Fruit fly (Drosophila melanogaster) whole organism, embryonic: ENCODE results near the gene ct.

Experiments used
- BEAF-32 ChIP-seq: fragments of 200-800 bp; sonication (Bioruptor generic); optimal IDR thresholded peaks from 3 replicates; lab custom pipeline; 2017; ENCODE audit warnings: missing biosample characterization, missing genetic modification characterization, mild to moderate bottlenecking, moderate library complexity, missing genetic modification reagents
- CG1024 ChIP-seq: fragments of 200-800 bp; sonication (Bioruptor generic); IDR thresholded peaks from 2 replicates; pipeline ENCODE4 v1.3.6; 2022; ENCODE audit warnings: missing biosample characterization, missing genetic modification characterization
- CG10431 ChIP-seq: fragments of 200-800 bp; sonication (Bioruptor generic); optimal IDR thresholded peaks from 3 replicates; lab custom pipeline; 2018; ENCODE audit warnings: missing biosample characterization, mild to moderate bottlenecking, missing genetic modification characterization
- CG11695 ChIP-seq: fragments of 200-800 bp; sonication (Bioruptor generic); IDR thresholded peaks from 3 replicates; pipeline ENCODE4 v1.3.6; 2022; ENCODE audit warnings: missing biosample characterization, missing genetic modification characterization
- CG11696 ChIP-seq: fragments of 200-800 bp; sonication (Bioruptor generic); IDR thresholded peaks from 2 replicates; pipeline ENCODE4 v1.3.6; 2022; ENCODE audit warnings: missing biosample characterization, missing genetic modification characterization
- CG12155 ChIP-seq: fragments of 200-800 bp; sonication (Bioruptor generic); optimal IDR thresholded peaks from 3 replicates; lab custom pipeline; 2016; ENCODE audit warnings: missing biosample characterization, missing genetic modification characterization
- CG14050 ChIP-seq: fragments of 200-800 bp; sonication (Bioruptor generic); IDR thresholded peaks from 3 replicates; pipeline ENCODE4 v1.3.6; 2022; ENCODE audit warnings: missing biosample characterization, missing genetic modification characterization
- CG1602 ChIP-seq: fragments of 200-800 bp; sonication (Bioruptor generic); optimal IDR thresholded peaks from 3 replicates; lab custom pipeline; 2016; ENCODE audit warnings: missing biosample characterization, missing genetic modification characterization
- CG17359 ChIP-seq: fragments of 200-800 bp; sonication (Bioruptor generic); optimal IDR thresholded peaks from 3 replicates; lab custom pipeline; 2018; ENCODE audit warnings: missing biosample characterization, mild to moderate bottlenecking, missing genetic modification characterization, moderate library complexity
- CG17912 ChIP-seq: fragments of 200-800 bp; sonication (Bioruptor generic); optimal IDR thresholded peaks from 2 replicates; lab custom pipeline; 2018; ENCODE audit warnings: missing biosample characterization, mild to moderate bottlenecking, missing genetic modification characterization
- CG18599 ChIP-seq: fragments of 200-800 bp; sonication (Bioruptor generic); optimal IDR thresholded peaks from 3 replicates; lab custom pipeline; 2017; ENCODE audit warnings: missing biosample characterization, missing genetic modification characterization, mild to moderate bottlenecking, moderate library complexity, missing genetic modification reagents
- CG18764 ChIP-seq: fragments of 200-800 bp; sonication (Bioruptor generic); optimal IDR thresholded peaks from 3 replicates; lab custom pipeline; 2016; ENCODE audit warnings: missing biosample characterization, missing genetic modification characterization
- CG2120 ChIP-seq: fragments of 200-800 bp; sonication (Bioruptor generic); optimal IDR thresholded peaks from 3 replicates; lab custom pipeline; 2016; ENCODE audit warnings: missing biosample characterization, missing genetic modification characterization
- CG3163 ChIP-seq: fragments of 200-800 bp; sonication (Bioruptor generic); optimal IDR thresholded peaks from 3 replicates; lab custom pipeline; 2016; ENCODE audit warnings: missing biosample characterization, missing genetic modification characterization
- CG34376 ChIP-seq: fragments of 200-800 bp; sonication (Bioruptor generic); optimal IDR thresholded peaks from 2 replicates; lab custom pipeline; 2018; ENCODE audit warnings: missing biosample characterization, mild to moderate bottlenecking, missing genetic modification characterization
- CG3995 ChIP-seq: fragments of 200-800 bp; sonication (Bioruptor generic); optimal IDR thresholded peaks from 3 replicates; lab custom pipeline; 2016; ENCODE audit warnings: missing biosample characterization, missing genetic modification characterization
- CG43689 ChIP-seq: fragments of 200-800 bp; sonication (Bioruptor generic); IDR thresholded peaks from 2 replicates; pipeline ENCODE4 v1.3.6; 2022; ENCODE audit warnings: missing biosample characterization, missing genetic modification characterization
- CG4730 ChIP-seq: fragments of 200-800 bp; sonication (Bioruptor generic); IDR thresholded peaks from 2 replicates; pipeline ENCODE4 v1.3.6; 2022; ENCODE audit warnings: missing biosample characterization, missing genetic modification characterization
- CG4854 ChIP-seq: fragments of 200-800 bp; sonication (Bioruptor generic); optimal IDR thresholded peaks from 2 replicates; lab custom pipeline; 2016; ENCODE audit warnings: missing biosample characterization, missing genetic modification characterization, inconsistent platforms
- CG8388 ChIP-seq: fragments of 200-800 bp; sonication (Bioruptor generic); optimal IDR thresholded peaks from 2 replicates; lab custom pipeline; 2019; ENCODE audit warnings: missing biosample characterization, mild to moderate bottlenecking, missing genetic modification characterization, moderate library complexity
- Dref ChIP-seq: fragments of 200-800 bp; sonication (Bioruptor generic); IDR thresholded peaks from 2 replicates; pipeline ENCODE4 v1.3.6; 2022; ENCODE audit warnings: missing biosample characterization, missing genetic modification characterization
- Drgx ChIP-seq: fragments of 200-800 bp; sonication (Bioruptor generic); IDR thresholded peaks from 2 replicates; pipeline ENCODE4 v1.3.6; 2022; ENCODE audit warnings: missing biosample characterization, missing genetic modification characterization
- Oaz ChIP-seq: fragments of 200-800 bp; sonication (Bioruptor generic); IDR thresholded peaks from 2 replicates; pipeline ENCODE4 v1.3.6; 2022; ENCODE audit warnings: missing biosample characterization, missing genetic modification characterization
- Rfx ChIP-seq: fragments of 200-800 bp; sonication (Bioruptor generic); IDR thresholded peaks from 2 replicates; pipeline ENCODE4 v1.3.6; 2022; ENCODE audit warnings: missing biosample characterization, missing genetic modification characterization
- Side ChIP-seq: fragments of 200-800 bp; sonication (Bioruptor generic); optimal IDR thresholded peaks from 2 replicates; lab custom pipeline; 2016; ENCODE audit warnings: missing biosample characterization, missing genetic modification characterization
- Trl ChIP-seq, 3 experiments: fragments of >200 bp in 2 of 3; fragments of 200-800 bp in 1 of 3; sonication (Bioruptor generic) in 1 of 3; optimal IDR thresholded peaks; 2 replicates in 1 of 3; 3 replicates in 2 of 3; lab custom pipeline; 2016 to 2017; ENCODE audit warnings: missing biosample characterization in 1 of 3, missing genetic modification characterization in 1 of 3
- caup ChIP-seq: fragments of 200-800 bp; sonication (Bioruptor generic); optimal IDR thresholded peaks from 3 replicates; lab custom pipeline; 2017; ENCODE audit warnings: missing biosample characterization, mild to moderate bottlenecking, missing genetic modification characterization, moderate library complexity; ENCODE audit not compliant: severe bottlenecking
- emc ChIP-seq: fragments of 200-800 bp; sonication (Bioruptor generic); optimal IDR thresholded peaks from 2 replicates; lab custom pipeline; 2016; ENCODE audit warnings: missing biosample characterization, missing genetic modification characterization
- en ChIP-seq: fragments of 200-800 bp; sonication (Bioruptor generic); optimal IDR thresholded peaks from 2 replicates; lab custom pipeline; 2016; ENCODE audit warnings: missing biosample characterization, missing genetic modification characterization
- esg ChIP-seq: fragments of 200-800 bp; sonication (Bioruptor generic); conservative IDR thresholded peaks from 2 replicates; pipeline ENCODE4 v1.3.6; 2022; ENCODE audit warnings: missing biosample characterization, missing genetic modification characterization
- gfzf ChIP-seq: fragments of 200-800 bp; sonication (Bioruptor generic); optimal IDR thresholded peaks from 2 replicates; lab custom pipeline; 2016; ENCODE audit warnings: missing biosample characterization, mild to moderate bottlenecking, missing genetic modification characterization, moderate library complexity
- gsb ChIP-seq: fragments of 200-800 bp; sonication (Bioruptor generic); IDR thresholded peaks from 2 replicates; pipeline ENCODE4 v1.3.6; 2022; ENCODE audit warnings: missing biosample characterization, missing genetic modification characterization
- ind ChIP-seq: fragments of 200-800 bp; sonication (Bioruptor generic); optimal IDR thresholded peaks from 3 replicates; lab custom pipeline; 2016; ENCODE audit warnings: missing biosample characterization, missing genetic modification characterization
- klu ChIP-seq: fragments of 200-800 bp; sonication (Bioruptor generic); IDR thresholded peaks from 2 replicates; pipeline ENCODE4 v1.3.6; 2022; ENCODE audit warnings: missing biosample characterization, missing genetic modification characterization
- knrl ChIP-seq: fragments of 200-800 bp; sonication (Bioruptor generic); IDR thresholded peaks from 3 replicates; pipeline ENCODE4 v1.3.6; 2022; ENCODE audit warnings: missing biosample characterization, missing genetic modification characterization; ENCODE audit not compliant: partially characterized antibody
- lilli ChIP-seq: fragments of 200-800 bp; sonication (Bioruptor generic); optimal IDR thresholded peaks from 3 replicates; lab custom pipeline; 2016; ENCODE audit warnings: missing biosample characterization, missing genetic modification characterization
- mam ChIP-seq: fragments of 200-800 bp; sonication (Bioruptor generic); optimal IDR thresholded peaks from 3 replicates; lab custom pipeline; 2016; ENCODE audit warnings: missing biosample characterization, missing genetic modification characterization
- pho ChIP-seq: fragments of 200-800 bp; sonication (Bioruptor generic); optimal IDR thresholded peaks from 2 replicates; lab custom pipeline; 2016; ENCODE audit warnings: missing biosample characterization, missing genetic modification characterization
- pros ChIP-seq: fragments of 200-800 bp; sonication (Bioruptor generic); optimal IDR thresholded peaks from 3 replicates; lab custom pipeline; 2019; ENCODE audit warnings: missing biosample characterization, mild to moderate bottlenecking, missing genetic modification characterization, moderate library complexity
- row ChIP-seq: fragments of 200-800 bp; sonication (Bioruptor generic); IDR thresholded peaks from 3 replicates; pipeline ENCODE4 v1.3.6; 2022; ENCODE audit warnings: missing biosample characterization, missing genetic modification characterization
- sens ChIP-seq: fragments of 200-800 bp; sonication (Bioruptor generic); peaks from one replicate; lab custom pipeline; 2016; ENCODE audit warnings: missing biosample characterization, missing genetic modification characterization
- ssp ChIP-seq: fragments of 200-800 bp; sonication (Bioruptor generic); IDR thresholded peaks from 2 replicates; pipeline ENCODE4 v1.3.6; 2022; ENCODE audit warnings: missing biosample characterization, missing genetic modification characterization
- sug ChIP-seq: fragments of 200-800 bp; optimal IDR thresholded peaks from 2 replicates; lab custom pipeline; 2019; ENCODE audit warnings: missing biosample characterization, mild to moderate bottlenecking, missing genetic modification characterization, moderate library complexity
- tap ChIP-seq: fragments of 200-800 bp; optimal IDR thresholded peaks from 3 replicates; lab custom pipeline; 2019; ENCODE audit warnings: missing biosample characterization, mild to moderate bottlenecking, missing genetic modification characterization, moderate library complexity
- ttk ChIP-seq: fragments of 200-800 bp; sonication (Bioruptor generic); IDR thresholded peaks from 2 replicates; pipeline ENCODE4 v2.1.2; 2022; ENCODE audit warnings: missing biosample characterization, missing genetic modification characterization

Gene ct

dm6 chrX:7695391-7696053 lies 87.3 kb downstream of the ct start (continued):
- TF ChIP-seq Trl (optimal IDR thresholded peaks at IDR 0.05; lab: Kevin White, UChicago) (peak; percentile 63 to 85), Trl (GFP tag; optimal IDR thresholded peaks at IDR 0.05; lab: Kevin White, UChicago) (no peak), CG3163 (peak; percentile 93), CG18599 (GFP tag; lab: Kevin White, UChicago) (peak; percentile 29), esg (GFP tag; lab: Robert Waterston, UW) (no peak), pros (GFP tag; lab: Kevin White, UChicago) (no peak), caup (peak; percentile 13), Drgx (GFP tag; lab: Robert Waterston, UW) (peak; percentile 17; the same call in 1 of the 2 replicates), Side (GFP tag; lab: Kevin White, UChicago) (no peak), row (peak; percentile 25; the same call in 1 of the 3 replicates), CG18764 (GFP tag; lab: Kevin White, UChicago) (no peak), CG43689 (GFP tag; lab: Robert Waterston, UW) (no peak), emc (no peak)

dm6 chrX:7696165-7696564 lies 87.9 kb downstream of the ct start:
- peak; percentile 51 for TF ChIP-seq sens (GFP tag; lab: Kevin White, UChicago)
- TF ChIP-seq CG34376 (GFP tag; lab: Kevin White, UChicago) = no peak

- TF ChIP-seq CG12155 (GFP tag; lab: Kevin White, UChicago) = peak; percentile 89
- TF ChIP-seq CG11696 = peak; percentile 67; the same call in 1 of the 2 replicates
- peak; percentile 80 for TF ChIP-seq CG4854 (GFP tag; lab: Kevin White, UChicago)
- TF ChIP-seq CG8388 = peak; percentile 62
- peak; percentile 90 for TF ChIP-seq CG14050 (GFP tag; lab: Robert Waterston, UW)
- peak; percentile 88 for TF ChIP-seq gsb (GFP tag; lab: Robert Waterston, UW)
- peak; percentile 75 for TF ChIP-seq CG4730 (GFP tag; lab: Robert Waterston, UW)
- peak; percentile 60 for TF ChIP-seq CG10431 (GFP tag; lab: Kevin White, UChicago)
- TF ChIP-seq ind (GFP tag; lab: Kevin White, UChicago) = peak; percentile 94
- peak; percentile 81 for TF ChIP-seq klu (GFP tag; lab: Robert Waterston, UW)
- peak; percentile 89 for TF ChIP-seq CG17359 (tag; lab: Kevin White, UChicago)
- TF ChIP-seq mam (GFP tag; lab: Kevin White, UChicago) = peak; percentile 93
- TF ChIP-seq CG3995 (GFP tag; lab: Kevin White, UChicago) = peak; percentile 67
- TF ChIP-seq Dref (GFP tag; lab: Robert Waterston, UW) = no peak
- peak; percentile 82 for TF ChIP-seq ttk
- no peak for TF ChIP-seq knrl (GFP tag; lab: Robert Waterston, UW)
- TF ChIP-seq pho (GFP tag; lab: Kevin White, UChicago) = peak; percentile 93
- peak; percentile 85 for TF ChIP-seq tap
- TF ChIP-seq lilli (GFP tag; lab: Kevin White, UChicago) = peak; percentile 95
- TF ChIP-seq sug = peak; percentile 94
- peak; percentile 64 for TF ChIP-seq ssp (GFP tag; lab: Robert Waterston, UW)
- peak; percentile 60 for TF ChIP-seq CG17912 (GFP tag; lab: Kevin White, UChicago)
- peak; percentile 62 for TF ChIP-seq en (GFP tag; lab: Kevin White, UChicago)
- TF ChIP-seq CG11695 (GFP tag; lab: Robert Waterston, UW) = peak; percentile 94
- no peak for TF ChIP-seq gfzf (GFP tag; lab: Kevin White, UChicago)
- peak; percentile 4 for TF ChIP-seq BEAF-32 (GFP tag; lab: Kevin White, UChicago)
- peak; percentile 81 for TF ChIP-seq CG1602 (GFP tag; lab: Kevin White, UChicago)
- TF ChIP-seq Rfx = peak; percentile 96
- peak; percentile 61 for TF ChIP-seq CG1024 (GFP tag; lab: Robert Waterston, UW)
- peak; percentile 69 for TF ChIP-seq Oaz (GFP tag; lab: Robert Waterston, UW)
- peak; percentile 98 for TF ChIP-seq CG2120 (GFP tag; lab: Kevin White, UChicago)
Measured at dm6 chrX:7696711-7697654, 88.8 kb downstream of the ct start.
